Worm (Caenorhabditis elegans) whole organism, L1 larva: Measurements from ENCODE around the gene K08H2.4.

ENCODE experiments used
- aly-2 ChIP-seq: fragments of 150-350 bp; optimal IDR thresholded peaks from 2 replicates; lab custom pipeline; 2014; ENCODE audit warnings: missing biosample characterization, missing genetic modification characterization
- skn-1 ChIP-seq: fragments of 150-350 bp; optimal IDR thresholded peaks from 2 replicates; lab custom pipeline; 2014; ENCODE audit warnings: missing biosample characterization, missing genetic modification characterization
- snpc-4 ChIP-seq: fragments of 150-350 bp; optimal IDR thresholded peaks from 2 replicates; lab custom pipeline; 2014; ENCODE audit warnings: missing biosample characterization, missing genetic modification characterization
- unc-62 ChIP-seq: fragments of 150-350 bp; optimal IDR thresholded peaks from 2 replicates; lab custom pipeline; 2014; ENCODE audit warnings: missing biosample characterization, missing genetic modification reagents, missing genetic modification characterization

ce11 chrX:13288715-13289114, 50.4 kb downstream of the K08H2.4 start, which contains the start of gene R04D3.4:
- TF ChIP-seq aly-2 (tag; lab: Kevin White, UChicago) (no peak), snpc-4 (tag; lab: Kevin White, UChicago) (no peak), unc-62 (GFP tag; lab: Kevin White, UChicago) (no peak), skn-1 (no peak)
